Worm (Caenorhabditis elegans): ENCODE results near the gene T24E12.1.
"Not testable (repeated sequence)": the region's sequence is repeated elsewhere in the genome, so short reads cannot be mapped to it uniquely, and the experiment has no call there.

ce11 chrII:3816251-3816849 lies 31.0 kb downstream of the T24E12.1 start, which contains the start of gene fbxa-24:
- TF ChIP-seq ama-1 (optimal IDR thresholded peaks at IDR 0.05); ceh-13 (GFP tag; optimal IDR thresholded peaks at IDR 0.05); ceh-36 (tag; optimal IDR thresholded peaks at IDR 0.05); tbx-11 (GFP tag; IDR thresholded peaks at IDR 0.05); F13C5.2 (tag; optimal IDR thresholded peaks at IDR 0.05): not testable (repeated sequence)
